Worm (Caenorhabditis elegans): ENCODE measurements around the gene tsp-9.

ce11 chrX:1216833-1217232 lies 29.0 kb upstream of the tsp-9 start:
- TF ChIP-seq ceh-2 (tag; optimal IDR thresholded peaks at IDR 0.05) (no peak), dmd-4 (tag; optimal IDR thresholded peaks at IDR 0.05; ENCODE audit: borderline replicate concordance) (no peak), fkh-10 (GFP tag; optimal IDR thresholded peaks at IDR 0.05) (no peak), nhr-11 (tag; optimal IDR thresholded peaks at IDR 0.05) (no peak), lin-11 (tag; optimal IDR thresholded peaks at IDR 0.05) (no peak), unc-86 (tag; optimal IDR thresholded peaks at IDR 0.05) (no peak), C08G9.2 (tag; optimal IDR thresholded peaks at IDR 0.05) (no peak), ama-1 (optimal IDR thresholded peaks at IDR 0.05) (no peak), ceh-48 (tag; optimal IDR thresholded peaks at IDR 0.05) (no peak), pag-3 (tag; optimal IDR thresholded peaks at IDR 0.05; ENCODE audit: borderline replicate concordance) (no peak), K02D7.2 (tag; optimal IDR thresholded peaks at IDR 0.05) (no peak)
